Worm (Caenorhabditis elegans) whole organism, L2 larva: ENCODE data around the gene lgc-33.

Experiments
- C34F6.9 ChIP-seq: fragments of 150-350 bp; optimal IDR thresholded peaks from 2 replicates; lab custom pipeline; 2014; ENCODE audit warnings: missing biosample characterization, missing genetic modification characterization
- R02D3.7 ChIP-seq: fragments of 150-350 bp; optimal IDR thresholded peaks from 2 replicates; lab custom pipeline; 2014; ENCODE audit warnings: missing biosample characterization, missing genetic modification characterization
- Y55F3AM.14 ChIP-seq: fragments of 200-800 bp; sonication (Bioruptor generic); optimal IDR thresholded peaks from 2 replicates; lab custom pipeline; 2018; ENCODE audit warnings: mild to moderate bottlenecking, missing genetic modification characterization, missing compliant biosample characterization
- ZK546.5 ChIP-seq: sonication (generic microtip); optimal IDR thresholded peaks from 2 replicates; lab custom pipeline; 2017; ENCODE audit warnings: missing biosample characterization, missing genetic modification characterization
- aly-2 ChIP-seq: fragments of 150-350 bp; optimal IDR thresholded peaks from 2 replicates; lab custom pipeline; 2014; ENCODE audit warnings: missing biosample characterization, missing genetic modification characterization
- ama-1 ChIP-seq: fragments of 150-350 bp; optimal IDR thresholded peaks from 2 replicates; lab custom pipeline; 2018; ENCODE audit warnings: inconsistent platforms
- blmp-1 ChIP-seq: sonication (generic microtip); optimal IDR thresholded peaks from 2 replicates; lab custom pipeline; 2017; ENCODE audit warnings: missing genetic modification characterization, mild to moderate bottlenecking, missing compliant biosample characterization, antibody characterized with exemption, moderate library complexity; ENCODE audit not compliant: insufficient read depth
- ceh-16 ChIP-seq: fragments of 150-350 bp; optimal IDR thresholded peaks from 2 replicates; lab custom pipeline; 2014; ENCODE audit warnings: missing biosample characterization, missing genetic modification characterization
- ceh-82 ChIP-seq: fragments of 150-350 bp; optimal IDR thresholded peaks from 2 replicates; lab custom pipeline; 2014; ENCODE audit warnings: missing biosample characterization, missing genetic modification characterization
- crh-2 ChIP-seq: sonication (generic microtip); optimal IDR thresholded peaks from 2 replicates; lab custom pipeline; 2017; ENCODE audit warnings: missing biosample characterization, missing genetic modification characterization
- dmd-4 ChIP-seq: sonication (generic microtip); optimal IDR thresholded peaks from 2 replicates; lab custom pipeline; 2017; ENCODE audit warnings: missing biosample characterization, missing genetic modification characterization
- egl-27 ChIP-seq: sonication (generic microtip); optimal IDR thresholded peaks from 3 replicates; lab custom pipeline; 2017; ENCODE audit warnings: missing biosample characterization, missing genetic modification reagents, missing genetic modification characterization
- elt-3 ChIP-seq: sonication (generic microtip); optimal IDR thresholded peaks from 2 replicates; lab custom pipeline; 2017; ENCODE audit warnings: missing biosample characterization, missing genetic modification characterization
- gmeb-1 ChIP-seq: fragments of 150-350 bp; optimal IDR thresholded peaks from 2 replicates; lab custom pipeline; 2014; ENCODE audit warnings: missing biosample characterization, missing genetic modification characterization
- lin-13 ChIP-seq: fragments of 150-350 bp; optimal IDR thresholded peaks from 2 replicates; lab custom pipeline; 2014; ENCODE audit warnings: missing biosample characterization, missing genetic modification reagents, missing genetic modification characterization
- lsy-2 ChIP-seq, 2 experiments: fragments of 150-350 bp in 1 of 2; sonication (generic microtip) in 1 of 2; optimal IDR thresholded peaks; 2 replicates each; lab custom pipeline; 2014 to 2017; ENCODE audit warnings: missing biosample characterization in 2 of 2, missing genetic modification characterization in 2 of 2
- mbf-1 ChIP-seq: sonication (generic microtip); optimal IDR thresholded peaks from 2 replicates; lab custom pipeline; 2017; ENCODE audit warnings: missing biosample characterization, missing genetic modification characterization
- nhr-10 ChIP-seq: sonication (generic microtip); optimal IDR thresholded peaks from 2 replicates; lab custom pipeline; 2017; ENCODE audit warnings: missing biosample characterization, missing genetic modification characterization
- nhr-11 ChIP-seq: fragments of 150-350 bp; optimal IDR thresholded peaks from 2 replicates; lab custom pipeline; 2014; ENCODE audit warnings: missing biosample characterization, missing genetic modification characterization
- nhr-12 ChIP-seq: fragments of 150-350 bp; optimal IDR thresholded peaks from 2 replicates; lab custom pipeline; 2014; ENCODE audit warnings: missing biosample characterization, missing genetic modification characterization
- nhr-129 ChIP-seq: fragments of 150-350 bp; optimal IDR thresholded peaks from 2 replicates; lab custom pipeline; 2014; ENCODE audit warnings: missing biosample characterization, missing genetic modification characterization
- nhr-21 ChIP-seq: fragments of 150-350 bp; optimal IDR thresholded peaks from 2 replicates; lab custom pipeline; 2014; ENCODE audit warnings: missing biosample characterization, missing genetic modification characterization
- nhr-237 ChIP-seq: fragments of 150-350 bp; optimal IDR thresholded peaks from 2 replicates; lab custom pipeline; 2014; ENCODE audit warnings: missing biosample characterization, missing genetic modification characterization
- nhr-25 ChIP-seq: fragments of 150-350 bp; sonication (generic microtip); optimal IDR thresholded peaks from 3 replicates; lab custom pipeline; 2014; ENCODE audit warnings: missing biosample characterization, missing genetic modification characterization
- nhr-6 ChIP-seq: fragments of 150-350 bp; optimal IDR thresholded peaks from 2 replicates; lab custom pipeline; 2014; ENCODE audit warnings: missing biosample characterization, missing genetic modification characterization
- nhr-77 ChIP-seq: fragments of 150-350 bp; optimal IDR thresholded peaks from 2 replicates; lab custom pipeline; 2014; ENCODE audit warnings: missing biosample characterization, missing genetic modification characterization
- peb-1 ChIP-seq: fragments of 150-350 bp; optimal IDR thresholded peaks from 2 replicates; lab custom pipeline; 2014; ENCODE audit warnings: missing biosample characterization, missing genetic modification characterization
- sem-4 ChIP-seq: fragments of 150-350 bp; optimal IDR thresholded peaks from 2 replicates; lab custom pipeline; 2014; ENCODE audit warnings: missing biosample characterization, missing genetic modification reagents, missing genetic modification characterization
- skn-1 ChIP-seq: sonication (generic microtip); optimal IDR thresholded peaks from 2 replicates; lab custom pipeline; 2017; ENCODE audit warnings: missing biosample characterization, missing genetic modification characterization
- sma-3 ChIP-seq: sonication (generic microtip); optimal IDR thresholded peaks from 2 replicates; lab custom pipeline; 2016; ENCODE audit warnings: missing genetic modification reagents, missing genetic modification characterization, missing compliant biosample characterization
- snpc-4 ChIP-seq: fragments of 150-350 bp; optimal IDR thresholded peaks from 2 replicates; lab custom pipeline; 2014; ENCODE audit warnings: missing biosample characterization, missing genetic modification characterization
- unc-39 ChIP-seq: fragments of 150-350 bp; optimal IDR thresholded peaks from 2 replicates; lab custom pipeline; 2014; ENCODE audit warnings: missing biosample characterization, missing genetic modification characterization
- unc-55 ChIP-seq: fragments of 150-350 bp; sonication (generic microtip); optimal IDR thresholded peaks from 3 replicates; lab custom pipeline; 2014; ENCODE audit warnings: missing biosample characterization, missing genetic modification reagents, missing genetic modification characterization
- zag-1 ChIP-seq: fragments of 150-350 bp; optimal IDR thresholded peaks from 2 replicates; lab custom pipeline; 2014; ENCODE audit warnings: missing biosample characterization, missing genetic modification characterization
- ztf-1 ChIP-seq: fragments of 200-800 bp; sonication (Bioruptor generic); conservative IDR thresholded peaks from 2 replicates; pipeline ENCODE4 v1.3.6; 2022; ENCODE audit warnings: missing genetic modification characterization, missing compliant biosample characterization
- ztf-11 ChIP-seq: sonication (generic microtip); optimal IDR thresholded peaks from 2 replicates; lab custom pipeline; 2017; ENCODE audit warnings: missing biosample characterization, missing genetic modification characterization
- ztf-4 ChIP-seq: fragments of 150-350 bp; optimal IDR thresholded peaks from 2 replicates; lab custom pipeline; 2014; ENCODE audit warnings: missing biosample characterization, missing genetic modification characterization

Gene lgc-33

DNA sequence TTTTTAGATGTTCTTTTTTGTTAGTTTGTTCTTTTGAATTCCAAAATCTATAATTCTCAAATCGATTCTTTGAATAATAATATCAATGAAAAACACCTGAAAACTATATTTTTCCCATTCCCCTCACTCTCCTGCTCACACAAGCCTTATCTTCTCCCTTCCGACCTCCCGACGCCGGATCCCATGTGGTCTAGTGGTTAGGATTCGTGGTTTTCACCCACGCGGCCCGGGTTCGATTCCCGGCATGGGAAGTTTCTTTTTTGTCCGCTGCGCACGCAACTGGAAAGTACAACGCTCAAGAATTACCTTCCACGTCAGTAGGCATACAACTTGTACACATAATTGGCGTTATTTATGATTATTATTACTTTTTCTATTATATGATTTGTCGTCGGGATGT lies 2.7 kb upstream of the lgc-33 start (continued):
- TF ChIP-seq sma-3 (GFP tag; lab: Kevin White, UChicago) (peak; percentile 6), zag-1 (no peak), blmp-1 (tag; lab: Kevin White, UChicago) (no peak), ceh-16 (no peak), nhr-10 (tag; lab: Kevin White, UChicago) (no peak), R02D3.7 (tag; lab: Kevin White, UChicago) (no peak), lin-13 (GFP tag; lab: Kevin White, UChicago) (peak; percentile 17), ztf-11 (tag; lab: Kevin White, UChicago) (no peak), egl-27 (tag; lab: Kevin White, UChicago) (no peak), lsy-2 (tag; optimal IDR thresholded peaks at IDR 0.05; lab: Kevin White, UChicago) (peak in 1 of 2 experiments; percentile 22), ceh-82 (tag; lab: Kevin White, UChicago) (no peak), nhr-11 (tag; lab: Kevin White, UChicago) (no peak)

DNA sequence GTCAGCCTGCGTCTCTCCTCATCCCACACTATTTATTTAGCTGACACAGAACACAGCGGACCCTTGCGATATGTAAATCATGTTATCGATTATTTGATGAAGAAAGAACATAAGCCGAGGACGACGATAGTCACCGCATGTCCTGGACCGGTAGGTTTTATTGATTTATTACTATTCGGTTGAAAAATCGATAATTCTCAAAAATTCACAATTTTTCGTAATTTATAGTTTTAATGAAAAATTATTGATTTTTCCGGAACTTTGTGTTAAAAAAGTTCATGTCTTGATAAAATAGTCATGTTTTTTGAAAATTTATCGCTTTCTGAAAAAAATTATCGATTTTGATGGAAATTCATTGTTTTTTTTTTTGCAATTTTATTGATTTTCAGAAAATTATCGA lies 2.9 kb downstream of the lgc-33 start:
- TF ChIP-seq aly-2 (tag; lab: Kevin White, UChicago): no peak
- no peak for TF ChIP-seq nhr-21 (tag; lab: Kevin White, UChicago)
- no peak for TF ChIP-seq ztf-1 (GFP tag; lab: Robert Waterston, UW)
- TF ChIP-seq Y55F3AM.14 (GFP tag; lab: Kevin White, UChicago): no peak
- no peak for TF ChIP-seq unc-39
- no peak for TF ChIP-seq nhr-237 (tag; lab: Kevin White, UChicago)
- TF ChIP-seq nhr-25 (tag; lab: Kevin White, UChicago): no peak
- TF ChIP-seq nhr-12: no peak

DNA sequence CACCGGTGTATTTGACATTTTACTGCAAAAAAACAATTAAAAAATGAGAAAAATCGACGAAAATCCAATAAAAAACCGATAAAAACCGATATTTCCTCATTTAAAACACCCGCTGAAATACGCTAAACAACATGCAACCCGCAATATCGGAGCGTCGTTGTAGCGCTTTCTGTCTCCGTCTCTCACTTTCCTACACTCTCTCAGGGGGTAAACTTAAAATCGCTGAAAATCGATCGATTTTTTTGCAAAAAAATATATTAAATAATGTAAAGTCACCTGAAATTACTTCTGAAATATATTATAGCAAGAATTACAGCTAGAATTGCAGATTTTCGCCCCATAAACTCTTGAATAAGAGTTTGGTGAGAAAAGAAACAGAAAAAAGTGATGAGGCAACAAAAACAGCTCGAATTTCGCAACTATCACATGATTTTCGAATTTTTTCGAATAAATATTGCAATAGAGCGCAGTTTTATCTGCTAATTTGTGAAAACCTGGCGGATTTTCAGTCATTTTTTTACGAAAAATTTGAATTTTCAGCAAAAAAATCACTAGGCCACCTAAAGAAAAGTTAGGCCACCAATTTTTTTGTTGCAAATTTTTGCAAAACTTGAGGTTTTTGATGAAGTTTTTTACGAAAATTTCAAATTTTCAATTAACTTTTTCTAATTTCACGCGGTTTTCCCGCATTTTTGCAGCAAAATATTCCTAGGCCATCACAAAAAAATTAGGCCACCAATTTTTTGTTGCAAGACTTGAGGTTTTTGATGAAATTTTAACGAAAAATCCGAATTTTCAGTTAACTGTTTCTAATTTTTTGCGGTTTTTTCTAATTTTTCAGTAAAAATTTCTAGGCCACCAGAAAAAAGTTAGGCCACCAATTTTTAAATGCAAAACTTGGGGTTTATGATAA lies 9.3 kb downstream of the lgc-33 start, which contains the start of the genes lem-4 and Y55F3BR.11:
TSS of gene lem-4 (minus strand) at position 424 of the 913 bp plus-strand sequence.
TSS of gene Y55F3BR.11 (plus strand) at position 863 of the 913 bp plus-strand sequence.
- TF ChIP-seq lsy-2 (tag; optimal IDR thresholded peaks at IDR 0.05; lab: Kevin White, UChicago) (peak; percentile 63 to 82), lin-13 (GFP tag; lab: Kevin White, UChicago) (peak; percentile 73), ztf-4 (tag; lab: Kevin White, UChicago) (peak; percentile 43), gmeb-1 (tag; lab: Kevin White, UChicago) (peak; percentile 94), ztf-11 (tag; lab: Kevin White, UChicago) (no peak), nhr-77 (tag; lab: Kevin White, UChicago) (no peak), nhr-10 (tag; lab: Kevin White, UChicago) (no peak), nhr-6 (tag; lab: Kevin White, UChicago) (peak; percentile 28), skn-1 (no peak), sem-4 (tag; lab: Kevin White, UChicago) (no peak), zag-1 (no peak), sma-3 (GFP tag; lab: Kevin White, UChicago) (peak; percentile 49), crh-2 (peak; percentile 71), nhr-237 (tag; lab: Kevin White, UChicago) (no peak), nhr-25 (tag; lab: Kevin White, UChicago) (peak; percentile 38), egl-27 (tag; lab: Kevin White, UChicago) (peak; percentile 16), nhr-129 (peak; percentile 57), dmd-4 (tag; lab: Kevin White, UChicago) (no peak), ama-1 (peak; percentile 4), snpc-4 (peak; percentile 61), unc-55 (peak; percentile 70), elt-3 (tag; lab: Kevin White, UChicago) (no peak), Y55F3AM.14 (GFP tag; lab: Kevin White, UChicago) (no peak), mbf-1 (tag; lab: Kevin White, UChicago) (no peak), R02D3.7 (tag; lab: Kevin White, UChicago) (peak; percentile 4), ZK546.5 (tag; lab: Kevin White, UChicago) (no peak), peb-1 (no peak), nhr-21 (tag; lab: Kevin White, UChicago) (peak; percentile 51), C34F6.9 (peak; percentile 90)
